Worm (Caenorhabditis elegans): ENCODE data around the gene R04D3.4.

R04D3.4 gene

ce11 chrX:13242231-13242630, 46.4 kb downstream of the R04D3.4 start, which contains the start of gene K08H2.5:
TSS of gene K08H2.5 (minus strand) at chrX:13242331.
- TF ChIP-seq mep-1 (tag; optimal IDR thresholded peaks at IDR 0.05) = no peak
- TF ChIP-seq dmd-9 (GFP tag; IDR thresholded peaks at IDR 0.05) = no peak
- TF ChIP-seq php-3 (GFP tag; IDR thresholded peaks at IDR 0.05) = no peak
- no peak for TF ChIP-seq rbr-2 (tag; optimal IDR thresholded peaks at IDR 0.05)
- TF ChIP-seq madf-9 (GFP tag; conservative IDR thresholded peaks at IDR 0.05) = no peak
- no peak for TF ChIP-seq ceh-62 (tag; optimal IDR thresholded peaks at IDR 0.05)
- no peak for TF ChIP-seq skn-1 (tag; optimal IDR thresholded peaks at IDR 0.05)
- no peak for TF ChIP-seq ceh-44 (GFP tag; IDR thresholded peaks at IDR 0.05)
- TF ChIP-seq lin-1 (GFP tag; IDR thresholded peaks at IDR 0.05) = no peak
- TF ChIP-seq nhr-41 (GFP tag; IDR thresholded peaks at IDR 0.05) = no peak
- no peak for TF ChIP-seq ZK337.2 (GFP tag; IDR thresholded peaks at IDR 0.05)
- TF ChIP-seq mdt-29 (GFP tag; IDR thresholded peaks at IDR 0.05) = no peak
- no peak for TF ChIP-seq nhr-11 (tag; optimal IDR thresholded peaks at IDR 0.05)
- TF ChIP-seq cey-2 (tag; optimal IDR thresholded peaks at IDR 0.05; ENCODE audit: borderline replicate concordance, insufficient read depth) = no peak
- no peak for TF ChIP-seq duxl-1 (tag; optimal IDR thresholded peaks at IDR 0.05; ENCODE audit: poor library complexity)

- TF ChIP-seq lir-3 (tag; optimal IDR thresholded peaks at IDR 0.05) (no peak), daf-16 (GFP tag; optimal IDR thresholded peaks at IDR 0.05) (no peak), daf-16 (tag; optimal IDR thresholded peaks at IDR 0.05) (no peak), egl-43 (GFP tag; IDR thresholded peaks at IDR 0.05) (no peak)
Observed at ce11 chrX:13238197-13238596, 50.4 kb downstream of the R04D3.4 start, which contains the start of gene K08H2.4. TSS of gene K08H2.4 (plus strand) at chrX:13238497.

All from whole organism, L4 larva.